Fruit fly (Drosophila melanogaster) whole organism, prepupa: ENCODE data around the gene CG13398.

Experiments used
- Blimp-1 ChIP-seq: fragments of 200-800 bp; sonication (Bioruptor generic); optimal IDR thresholded peaks from 3 replicates; lab custom pipeline; 2017; ENCODE audit warnings: missing biosample characterization, missing genetic modification characterization, mild to moderate bottlenecking, moderate library complexity, missing genetic modification reagents
- CG10631 ChIP-seq: fragments of 200-800 bp; sonication (Bioruptor generic); optimal IDR thresholded peaks from 2 replicates; lab custom pipeline; 2016; ENCODE audit warnings: missing biosample characterization, missing genetic modification characterization
- CG10669 ChIP-seq: fragments of 200-800 bp; sonication (Bioruptor generic); optimal IDR thresholded peaks from 3 replicates; lab custom pipeline; 2018; ENCODE audit warnings: missing biosample characterization, mild to moderate bottlenecking, missing genetic modification characterization, moderate library complexity
- CG11902 ChIP-seq: fragments of 200-800 bp; sonication (Bioruptor generic); optimal IDR thresholded peaks from 3 replicates; lab custom pipeline; 2016; ENCODE audit warnings: missing biosample characterization, missing genetic modification characterization
- CG1621 ChIP-seq: fragments of 200-800 bp; sonication (Bioruptor generic); optimal IDR thresholded peaks from 3 replicates; lab custom pipeline; 2018; ENCODE audit warnings: missing biosample characterization, mild to moderate bottlenecking, missing genetic modification characterization
- CG16779 ChIP-seq: fragments of 200-800 bp; sonication (Bioruptor generic); optimal IDR thresholded peaks from 3 replicates; lab custom pipeline; 2017; ENCODE audit warnings: missing biosample characterization, mild to moderate bottlenecking, missing genetic modification characterization
- CG3032 ChIP-seq: fragments of 200-800 bp; optimal IDR thresholded peaks from 2 replicates; lab custom pipeline; 2019; ENCODE audit warnings: missing biosample characterization, mild to moderate bottlenecking, missing genetic modification characterization, moderate library complexity
- CG31627 ChIP-seq: fragments of 200-800 bp; sonication (Bioruptor generic); optimal IDR thresholded peaks from 3 replicates; lab custom pipeline; 2016; ENCODE audit warnings: missing biosample characterization, missing genetic modification characterization
- CG32006 ChIP-seq: fragments of 200-800 bp; sonication (Bioruptor generic); optimal IDR thresholded peaks from 3 replicates; lab custom pipeline; 2017; ENCODE audit warnings: missing biosample characterization, mild to moderate bottlenecking, missing genetic modification characterization
- CG3919 ChIP-seq: fragments of 200-800 bp; sonication (Bioruptor generic); optimal IDR thresholded peaks from 3 replicates; lab custom pipeline; 2016; ENCODE audit warnings: missing biosample characterization, missing genetic modification characterization
- CG6163 ChIP-seq: fragments of 200-800 bp; sonication (Bioruptor generic); IDR thresholded peaks from 3 replicates; pipeline ENCODE4 v1.3.6; 2022; ENCODE audit warnings: missing biosample characterization, missing genetic modification characterization
- CG6276 ChIP-seq: fragments of 200-800 bp; sonication (Bioruptor generic); optimal IDR thresholded peaks from 2 replicates; lab custom pipeline; 2017; ENCODE audit warnings: missing biosample characterization, mild to moderate bottlenecking, missing genetic modification characterization
- CG6792 ChIP-seq: fragments of 200-800 bp; sonication (Bioruptor generic); optimal IDR thresholded peaks from 3 replicates; lab custom pipeline; 2016; ENCODE audit warnings: missing biosample characterization, missing genetic modification characterization
- CG8319 ChIP-seq: fragments of 200-800 bp; sonication (Bioruptor generic); optimal IDR thresholded peaks from 3 replicates; lab custom pipeline; 2016; ENCODE audit warnings: missing biosample characterization, missing genetic modification characterization
- CG8632 ChIP-seq: fragments of 200-800 bp; sonication (Bioruptor generic); optimal IDR thresholded peaks from 3 replicates; lab custom pipeline; 2016; ENCODE audit warnings: missing biosample characterization, missing genetic modification characterization
- Eip78C ChIP-seq: fragments of 200-800 bp; sonication (Bioruptor generic); peaks from one replicate; lab custom pipeline; 2016; ENCODE audit warnings: missing biosample characterization, missing genetic modification characterization
- Eip93F ChIP-seq: fragments of 200-800 bp; sonication (Bioruptor generic); optimal IDR thresholded peaks from 2 replicates; lab custom pipeline; 2016; ENCODE audit warnings: missing biosample characterization, mild to moderate bottlenecking, missing genetic modification characterization
- Ets96B ChIP-seq: fragments of 200-800 bp; optimal IDR thresholded peaks from 2 replicates; lab custom pipeline; 2019; ENCODE audit warnings: missing biosample characterization, mild to moderate bottlenecking, missing genetic modification characterization, moderate library complexity
- Gug ChIP-seq: fragments of 200-800 bp; sonication (Bioruptor generic); IDR thresholded peaks from 2 replicates; pipeline ENCODE4 v1.3.6; 2022; ENCODE audit warnings: missing biosample characterization, missing genetic modification characterization
- Hr39 ChIP-seq: fragments of 200-800 bp; sonication (Bioruptor generic); optimal IDR thresholded peaks from 2 replicates; lab custom pipeline; 2016; ENCODE audit warnings: missing biosample characterization, missing genetic modification characterization
- Hr4 ChIP-seq: fragments of 200-800 bp; sonication (Bioruptor generic); optimal IDR thresholded peaks from 3 replicates; lab custom pipeline; 2016; ENCODE audit warnings: missing biosample characterization, missing genetic modification characterization
- Lpt ChIP-seq: fragments of 200-800 bp; sonication (Bioruptor generic); optimal IDR thresholded peaks from 3 replicates; lab custom pipeline; 2016; ENCODE audit warnings: missing biosample characterization, missing genetic modification characterization
- Met ChIP-seq: fragments of 200-800 bp; sonication (Bioruptor generic); optimal IDR thresholded peaks from 3 replicates; lab custom pipeline; 2016; ENCODE audit warnings: missing biosample characterization, missing genetic modification characterization
- OdsH ChIP-seq: fragments of 200-800 bp; sonication (Bioruptor generic); optimal IDR thresholded peaks from 3 replicates; lab custom pipeline; 2016; ENCODE audit warnings: missing biosample characterization, missing genetic modification characterization
- Smox ChIP-seq: fragments of 200-800 bp; sonication (Bioruptor generic); optimal IDR thresholded peaks from 3 replicates; lab custom pipeline; 2016; ENCODE audit warnings: missing biosample characterization, missing genetic modification characterization
- Sox102F ChIP-seq: fragments of 200-800 bp; sonication (Bioruptor generic); optimal IDR thresholded peaks from 2 replicates; lab custom pipeline; 2016; ENCODE audit warnings: missing biosample characterization, mild to moderate bottlenecking, missing genetic modification characterization
- Sox14 ChIP-seq: fragments of 200-800 bp; sonication (Bioruptor generic); optimal IDR thresholded peaks from 3 replicates; lab custom pipeline; 2016; ENCODE audit warnings: missing biosample characterization, missing genetic modification characterization
- achi ChIP-seq: fragments of 200-800 bp; sonication (Bioruptor generic); optimal IDR thresholded peaks from 3 replicates; lab custom pipeline; 2016; ENCODE audit warnings: missing biosample characterization, missing genetic modification characterization
- acj6 ChIP-seq: fragments of 200-800 bp; sonication (Bioruptor generic); optimal IDR thresholded peaks from 3 replicates; lab custom pipeline; 2016; ENCODE audit warnings: missing biosample characterization, missing genetic modification characterization
- dsx ChIP-seq: fragments of 200-800 bp; optimal IDR thresholded peaks from 3 replicates; lab custom pipeline; 2019; ENCODE audit warnings: missing biosample characterization, mild to moderate bottlenecking, missing genetic modification characterization, moderate library complexity; ENCODE audit not compliant: poor library complexity, severe bottlenecking
- esn ChIP-seq: fragments of 200-800 bp; sonication (Bioruptor generic); optimal IDR thresholded peaks from 2 replicates; lab custom pipeline; 2016; ENCODE audit warnings: missing biosample characterization, mild to moderate bottlenecking, missing genetic modification characterization, moderate library complexity
- fd59A ChIP-seq: fragments of 200-800 bp; sonication (Bioruptor generic); optimal IDR thresholded peaks from 2 replicates; lab custom pipeline; 2017; ENCODE audit warnings: missing biosample characterization, mild to moderate bottlenecking, missing genetic modification characterization, missing genetic modification reagents
- fd85E ChIP-seq: fragments of 200-800 bp; sonication (Bioruptor generic); optimal IDR thresholded peaks from 3 replicates; lab custom pipeline; 2016; ENCODE audit warnings: missing biosample characterization, missing genetic modification characterization
- fkh ChIP-seq: fragments of 200-800 bp; sonication (Bioruptor generic); optimal IDR thresholded peaks from 3 replicates; lab custom pipeline; 2017; ENCODE audit warnings: missing biosample characterization, mild to moderate bottlenecking, missing genetic modification characterization, moderate library complexity
- lz ChIP-seq: fragments of 200-800 bp; sonication (Bioruptor generic); optimal IDR thresholded peaks from 3 replicates; lab custom pipeline; 2016; ENCODE audit warnings: missing biosample characterization, missing genetic modification characterization
- net ChIP-seq: fragments of 200-800 bp; sonication (Bioruptor generic); optimal IDR thresholded peaks from 3 replicates; lab custom pipeline; 2016; ENCODE audit warnings: missing biosample characterization, missing genetic modification characterization
- pdm3 ChIP-seq: fragments of 200-800 bp; sonication (Bioruptor generic); optimal IDR thresholded peaks from 3 replicates; lab custom pipeline; 2016; ENCODE audit warnings: missing biosample characterization, missing genetic modification characterization
- ss ChIP-seq, 2 experiments: fragments of 200-800 bp; sonication (Bioruptor generic); optimal IDR thresholded peaks; 2 replicates in 1 of 2; 3 replicates in 1 of 2; lab custom pipeline; 2017 to 2018; ENCODE audit warnings: mild to moderate bottlenecking in 2 of 2, missing biosample characterization in 2 of 2, missing genetic modification characterization in 2 of 2, moderate library complexity in 1 of 2
- svp ChIP-seq: fragments of 200-800 bp; sonication (Bioruptor generic); peaks from one replicate; lab custom pipeline; 2016; ENCODE audit warnings: missing biosample characterization, missing genetic modification characterization
- topi ChIP-seq: fragments of 200-800 bp; sonication (Bioruptor generic); optimal IDR thresholded peaks from 3 replicates; lab custom pipeline; 2016; ENCODE audit warnings: missing biosample characterization, missing genetic modification characterization
- vri ChIP-seq: fragments of 200-800 bp; sonication (Bioruptor generic); optimal IDR thresholded peaks from 3 replicates; lab custom pipeline; 2016; ENCODE audit warnings: missing biosample characterization, mild to moderate bottlenecking, missing genetic modification characterization

Gene CG13398

dm6 chr2L:8463144-8464106, 48.4 kb upstream of the CG13398 start, which contains the start of gene Agpat2 (continued):
- TF ChIP-seq CG8319 (GFP tag; lab: Kevin White, UChicago) (peak; percentile 30), CG16779 (tag; lab: Kevin White, UChicago) (no peak), CG6163 (peak; percentile 73), Eip93F (GFP tag; lab: Kevin White, UChicago) (peak; percentile 20), CG6792 (GFP tag; lab: Kevin White, UChicago) (peak; percentile 65), Sox14 (peak; percentile 69), Blimp-1 (GFP tag; lab: Kevin White, UChicago) (peak; percentile 27), CG8632 (GFP tag; lab: Kevin White, UChicago) (peak; percentile 59), Smox (GFP tag; lab: Kevin White, UChicago) (peak; percentile 76), Ets96B (tag; lab: Kevin White, UChicago) (peak; percentile 53), CG10631 (peak; percentile 59), CG6276 (GFP tag; lab: Kevin White, UChicago) (no peak), fd59A (GFP tag; lab: Kevin White, UChicago) (no peak), pdm3 (GFP tag; lab: Kevin White, UChicago) (peak; percentile 67), dsx (peak; percentile 27), achi (peak; percentile 59), CG31627 (GFP tag; lab: Kevin White, UChicago) (peak; percentile 77), CG1621 (tag; lab: Kevin White, UChicago) (peak; percentile 48), lz (GFP tag; lab: Kevin White, UChicago) (peak; percentile 75)

dm6 chr2L:8461782-8462453, 46.9 kb upstream of the CG13398 start:
- TF ChIP-seq fd59A (GFP tag; lab: Kevin White, UChicago) (no peak), dsx (peak; percentile 35), Ets96B (tag; lab: Kevin White, UChicago) (peak; percentile 6), vri (GFP tag; lab: Kevin White, UChicago) (peak; percentile 3), fkh (peak; percentile 65), ss (GFP tag; optimal IDR thresholded peaks at IDR 0.05; lab: Kevin White, UChicago) (no peak), Sox102F (GFP tag; lab: Kevin White, UChicago) (peak; percentile 8), CG10631 (no peak), OdsH (peak; percentile 23), Hr4 (peak; percentile 28), CG11902 (GFP tag; lab: Kevin White, UChicago) (no peak), svp (GFP tag; lab: Kevin White, UChicago) (peak; percentile 38), pdm3 (GFP tag; lab: Kevin White, UChicago) (peak; percentile 17), CG3919 (GFP tag; lab: Kevin White, UChicago) (peak; percentile 4), lz (GFP tag; lab: Kevin White, UChicago) (peak; percentile 22), CG3032 (tag; lab: Kevin White, UChicago) (no peak), Eip78C (GFP tag; lab: Kevin White, UChicago) (peak; percentile 73), CG32006 (GFP tag; lab: Kevin White, UChicago) (peak; percentile 33), topi (peak; percentile 16), net (GFP tag; lab: Kevin White, UChicago) (peak; percentile 10), CG10669 (peak; percentile 30), esn (GFP tag; lab: Kevin White, UChicago) (peak; percentile 23), Met (GFP tag; lab: Kevin White, UChicago) (peak; percentile 14), fd85E (GFP tag; lab: Kevin White, UChicago) (no peak), Lpt (GFP tag; lab: Kevin White, UChicago) (no peak), Gug (GFP tag; lab: Robert Waterston, UW) (no peak), Hr39 (GFP tag; lab: Kevin White, UChicago) (peak; percentile 23), acj6 (GFP tag; lab: Kevin White, UChicago) (peak; percentile 24), achi (peak; percentile 24)
